Fruit fly (Drosophila melanogaster) whole organism, pupa: ENCODE results near the gene Mad.

Source experiments
- CG10348 ChIP-seq: fragments of 200-800 bp; sonication (Bioruptor generic); IDR thresholded peaks from 2 replicates; pipeline ENCODE4 v1.3.6; 2022; ENCODE audit warnings: missing biosample characterization, missing genetic modification characterization
- CG13204 ChIP-seq: fragments of 200-800 bp; sonication (Bioruptor generic); optimal IDR thresholded peaks from 2 replicates; lab custom pipeline; 2018; ENCODE audit warnings: missing biosample characterization, mild to moderate bottlenecking, missing genetic modification characterization, moderate library complexity
- CG32121 ChIP-seq: fragments of 200-800 bp; sonication (Bioruptor generic); IDR thresholded peaks from 2 replicates; pipeline ENCODE4 v1.3.6; 2022; ENCODE audit warnings: missing biosample characterization, missing genetic modification characterization
- CG34367 ChIP-seq: fragments of 200-800 bp; sonication (Bioruptor generic); optimal IDR thresholded peaks from 2 replicates; lab custom pipeline; 2018; ENCODE audit warnings: missing biosample characterization, mild to moderate bottlenecking, missing genetic modification characterization
- CG4496 ChIP-seq: fragments of 200-800 bp; sonication (Bioruptor generic); IDR thresholded peaks from 3 replicates; pipeline ENCODE4 v1.3.6; 2022; ENCODE audit warnings: missing biosample characterization, missing genetic modification characterization
- CG8159 ChIP-seq: fragments of 200-800 bp; sonication (Bioruptor generic); optimal IDR thresholded peaks from 3 replicates; lab custom pipeline; 2018; ENCODE audit warnings: missing biosample characterization, mild to moderate bottlenecking, missing genetic modification characterization, moderate library complexity
- D1 ChIP-seq: fragments of 200-800 bp; sonication (Bioruptor generic); optimal IDR thresholded peaks from 2 replicates; lab custom pipeline; 2018; ENCODE audit warnings: missing biosample characterization, mild to moderate bottlenecking, missing genetic modification characterization, moderate library complexity
- EcR ChIP-seq: fragments of 200-800 bp; sonication (Bioruptor generic); optimal IDR thresholded peaks from 3 replicates; lab custom pipeline; 2019; ENCODE audit warnings: missing biosample characterization, missing genetic modification characterization, mild to moderate bottlenecking, moderate library complexity, missing genetic modification reagents
- Ets98B ChIP-seq: fragments of 200-800 bp; sonication (Bioruptor generic); IDR thresholded peaks from 2 replicates; pipeline ENCODE4 v1.3.6; 2022; ENCODE audit warnings: missing biosample characterization, missing genetic modification characterization
- fd96Ca ChIP-seq: fragments of 200-800 bp; sonication (Bioruptor generic); IDR thresholded peaks from 3 replicates; pipeline ENCODE4 v1.3.6; 2022; ENCODE audit warnings: missing biosample characterization, missing genetic modification characterization
- rn ChIP-seq: fragments of 200-800 bp; sonication (Bioruptor generic); IDR thresholded peaks from 2 replicates; pipeline ENCODE4 v1.3.6; 2022; ENCODE audit warnings: missing biosample characterization, missing genetic modification characterization

- no peak for TF ChIP-seq EcR
- no peak for TF ChIP-seq CG4496
- TF ChIP-seq CG13204 (GFP tag; lab: Kevin White, UChicago) = no peak
- no peak for TF ChIP-seq rn
- TF ChIP-seq Ets98B (GFP tag; lab: Robert Waterston, UW) = no peak
- TF ChIP-seq CG10348 (GFP tag; lab: Robert Waterston, UW) = no peak
- TF ChIP-seq fd96Ca (GFP tag; lab: Robert Waterston, UW) = no peak
- no peak for TF ChIP-seq CG8159
- TF ChIP-seq CG32121 (GFP tag; lab: Robert Waterston, UW) = no peak
- TF ChIP-seq CG34367 (tag; lab: Kevin White, UChicago) = no peak
- TF ChIP-seq D1 (tag; lab: Kevin White, UChicago) = no peak
Observed at dm6 chr2L:3170949-3171579, 11.6 kb upstream of the Mad start, which contains the start of gene CG44002.
